Worm (Caenorhabditis elegans): ENCODE data around the gene ptl-1.

The ptl-1 gene

ce11 chrIII:793595-793994 lies 28.6 kb downstream of the ptl-1 start, which contains the start of gene snt-2 (continued):
- peak; percentile 36 for TF ChIP-seq dmd-6 (GFP tag; IDR thresholded peaks at IDR 0.05)
- peak; percentile 23 for TF ChIP-seq nhr-77 (tag; optimal IDR thresholded peaks at IDR 0.05)
- TF ChIP-seq ceh-62 (tag; optimal IDR thresholded peaks at IDR 0.05): no peak
- no peak for TF ChIP-seq daf-8 (GFP tag; IDR thresholded peaks at IDR 0.05)
- peak; percentile 70 for TF ChIP-seq nhr-28 (tag; optimal IDR thresholded peaks at IDR 0.05)
- TF ChIP-seq zfp-3 (GFP tag; conservative IDR thresholded peaks at IDR 0.05): no peak
- no peak for TF ChIP-seq ceh-82 (tag; optimal IDR thresholded peaks at IDR 0.05)
- TF ChIP-seq Y48G9A.11 (GFP tag; IDR thresholded peaks at IDR 0.05): peak; percentile 61; the same call in 1 of the 2 replicates
- no peak for TF ChIP-seq unc-39 (tag; optimal IDR thresholded peaks at IDR 0.05)
- peak; percentile 94 to 99 for TF ChIP-seq lsy-2 (tag; optimal IDR thresholded peaks at IDR 0.05)
- no peak for TF ChIP-seq ZK337.2 (GFP tag; IDR thresholded peaks at IDR 0.05)
- peak in 1 of 2 experiments; percentile 61 for TF ChIP-seq hif-1 (tag; optimal IDR thresholded peaks at IDR 0.05)
- TF ChIP-seq attf-4 (tag; optimal IDR thresholded peaks at IDR 0.05): no peak

ce11 chrIII:794000-794399 lies 29.0 kb downstream of the ptl-1 start, which contains the start of gene rps-29:
rps-29 (plus strand) TSS chrIII:794300.
- no peak for TF ChIP-seq F49E8.2 (tag; optimal IDR thresholded peaks at IDR 0.05; ENCODE audit: borderline replicate concordance)
- no peak for TF ChIP-seq snpc-4 (tag; optimal IDR thresholded peaks at IDR 0.05)
- no peak for TF ChIP-seq zag-1 (tag; optimal IDR thresholded peaks at IDR 0.05)
- no peak for TF ChIP-seq ama-1 (optimal IDR thresholded peaks at IDR 0.05)
- no peak for TF ChIP-seq lin-1 (GFP tag; IDR thresholded peaks at IDR 0.05)
- no peak for TF ChIP-seq hlh-30 (tag; optimal IDR thresholded peaks at IDR 0.05; ENCODE audit: insufficient read depth)
- TF ChIP-seq aha-1 (tag): peak; percentile 1
- no peak for TF ChIP-seq ztf-7 (tag; optimal IDR thresholded peaks at IDR 0.05)
- TF ChIP-seq ceh-28 (tag; optimal IDR thresholded peaks at IDR 0.05): peak; percentile 15
- no peak for TF ChIP-seq pha-4 (GFP tag; IDR thresholded peaks at IDR 0.05)
- no peak for TF ChIP-seq pha-4 (tag; optimal IDR thresholded peaks at IDR 0.05)
- no peak for TF ChIP-seq arid-1 (GFP tag; conservative IDR thresholded peaks at IDR 0.05)
- TF ChIP-seq lin-38 (GFP tag; IDR thresholded peaks at IDR 0.05): no peak
- TF ChIP-seq ZK337.2 (GFP tag; IDR thresholded peaks at IDR 0.05): no peak
- TF ChIP-seq egl-27 (tag; optimal IDR thresholded peaks at IDR 0.05): no peak
- no peak for TF ChIP-seq hmg-1.1 (GFP tag; IDR thresholded peaks at IDR 0.05)
- no peak for TF ChIP-seq lir-3 (tag; optimal IDR thresholded peaks at IDR 0.05)

ce11 chrIII:794984-795596 lies 30.1 kb downstream of the ptl-1 start, which contains the start of gene trpp-11:
trpp-11 (plus strand) TSS chrIII:795136.
- TF ChIP-seq dpl-1 (GFP tag; optimal IDR thresholded peaks at IDR 0.05): no peak
- TF ChIP-seq skn-1 (tag; optimal IDR thresholded peaks at IDR 0.05): no peak
- TF ChIP-seq unc-130 (GFP tag; optimal IDR thresholded peaks at IDR 0.05): no peak
- TF ChIP-seq saeg-2 (GFP tag; IDR thresholded peaks at IDR 0.05): no peak
- 0 out of 4 replicates have a peak, but pooled peaks of 1 of the 2 experiments have one; percentile 3 for TF ChIP-seq madf-5 (GFP tag; IDR thresholded peaks at IDR 0.05)
- no peak for TF ChIP-seq T20F7.1 (GFP tag; optimal IDR thresholded peaks at IDR 0.05)
- TF ChIP-seq lin-1 (GFP tag; IDR thresholded peaks at IDR 0.05): no peak
- no peak for TF ChIP-seq lin-29 (GFP tag; IDR thresholded peaks at IDR 0.05)
- TF ChIP-seq lin-15B (tag; optimal IDR thresholded peaks at IDR 0.05): no peak
- no peak for TF ChIP-seq rbr-2 (tag; optimal IDR thresholded peaks at IDR 0.05)
- no peak for TF ChIP-seq spr-3 (GFP tag; optimal IDR thresholded peaks at IDR 0.05)
- no peak for TF ChIP-seq T26A8.4 (GFP tag; IDR thresholded peaks at IDR 0.05)
- no peak for TF ChIP-seq dmd-9 (GFP tag; IDR thresholded peaks at IDR 0.05)
- TF ChIP-seq aha-1 (tag): no peak
- TF ChIP-seq ama-1 (optimal IDR thresholded peaks at IDR 0.05): peak; percentile 43
- peak in 1 of 2 experiments; percentile 65 for TF ChIP-seq unc-62 (GFP tag; optimal IDR thresholded peaks at IDR 0.05 in 1 of 2)
- TF ChIP-seq unc-62 (tag; optimal IDR thresholded peaks at IDR 0.05): no peak
- TF ChIP-seq D1046.2 (GFP tag; IDR thresholded peaks at IDR 0.05): 0 out of 2 replicates have a peak, but pooled peaks have one; percentile 52
- TF ChIP-seq daf-19 (GFP tag; conservative IDR thresholded peaks at IDR 0.05): no peak
- no peak for TF ChIP-seq spr-1 (tag; optimal IDR thresholded peaks at IDR 0.05)
- no peak for TF ChIP-seq mdt-29 (GFP tag; IDR thresholded peaks at IDR 0.05)
- TF ChIP-seq egl-43 (GFP tag; IDR thresholded peaks at IDR 0.05): 0 out of 2 replicates have a peak, but pooled peaks have one; percentile 15
- no peak for TF ChIP-seq ZK546.5 (tag; optimal IDR thresholded peaks at IDR 0.05)
- no peak for TF ChIP-seq hlh-11 (tag; optimal IDR thresholded peaks at IDR 0.05)
- peak; percentile 55 for TF ChIP-seq lin-38 (GFP tag; IDR thresholded peaks at IDR 0.05)
- TF ChIP-seq ztf-7 (tag; optimal IDR thresholded peaks at IDR 0.05): no peak

All from whole organism, L4 larva.